Worm (Caenorhabditis elegans) whole organism, L4 larva: ENCODE data around the gene W02A2.9.

Source experiments
- lin-13 ChIP-seq: fragments of 150-350 bp; optimal IDR thresholded peaks from 2 replicates; lab custom pipeline; 2014; ENCODE audit warnings: missing biosample characterization, missing genetic modification reagents, missing genetic modification characterization
- nhr-237 ChIP-seq: sonication (generic microtip); optimal IDR thresholded peaks from 2 replicates; lab custom pipeline; 2017; ENCODE audit warnings: missing biosample characterization, missing genetic modification characterization
- spr-1 ChIP-seq: sonication (generic microtip); optimal IDR thresholded peaks from 2 replicates; lab custom pipeline; 2016; ENCODE audit warnings: mild to moderate bottlenecking, missing genetic modification characterization, missing compliant biosample characterization
- unc-62 ChIP-seq, 3 experiments: fragments of 150-350 bp in 1 of 3; sonication (generic microtip); optimal IDR thresholded peaks in 2 of 3; peaks in 1 of 3; 1 replicate in 1 of 3; 2 replicates in 2 of 3; lab custom pipeline; 2014 to 2017; ENCODE audit warnings: missing biosample characterization in 3 of 3, missing genetic modification characterization in 3 of 3, missing genetic modification reagents in 3 of 3, missing genotype in 1 of 3

ce11 chrIV:13395255-13395654 lies 47.8 kb downstream of the W02A2.9 start:
- TF ChIP-seq nhr-237 (tag; lab: Kevin White, UChicago) (no peak), spr-1 (peak; percentile 55), lin-13 (GFP tag; lab: Kevin White, UChicago) (peak; percentile 75), unc-62 (GFP tag; optimal IDR thresholded peaks at IDR 0.05 in 1 of 2; lab: Kevin White, UChicago) (peak in 1 of 2 experiments; percentile 50), unc-62 (tag; optimal IDR thresholded peaks at IDR 0.05; lab: Kevin White, UChicago) (no peak)
